Fruit fly (Drosophila melanogaster) whole organism, pupa: ENCODE results near the gene TotX.

ENCODE experiments used
- CG10348 ChIP-seq: fragments of 200-800 bp; sonication (Bioruptor generic); IDR thresholded peaks from 2 replicates; pipeline ENCODE4 v1.3.6; 2022; ENCODE audit warnings: missing biosample characterization, missing genetic modification characterization
- CG12605 ChIP-seq: fragments of 200-800 bp; sonication (Bioruptor generic); IDR thresholded peaks from 2 replicates; pipeline ENCODE4 v1.3.6; 2022; ENCODE audit warnings: missing biosample characterization, missing genetic modification characterization
- CG13204 ChIP-seq: fragments of 200-800 bp; sonication (Bioruptor generic); optimal IDR thresholded peaks from 2 replicates; lab custom pipeline; 2018; ENCODE audit warnings: missing biosample characterization, mild to moderate bottlenecking, missing genetic modification characterization, moderate library complexity
- CG14655 ChIP-seq: fragments of 200-800 bp; sonication (Bioruptor generic); optimal IDR thresholded peaks from 3 replicates; lab custom pipeline; 2017; ENCODE audit warnings: mild to moderate bottlenecking, missing biosample characterization, missing genetic modification reagents, missing genetic modification characterization
- CG15710 ChIP-seq: fragments of 200-800 bp; sonication (Bioruptor generic); optimal IDR thresholded peaks from 2 replicates; lab custom pipeline; 2018; ENCODE audit warnings: missing biosample characterization, mild to moderate bottlenecking, missing genetic modification characterization, moderate library complexity
- CG17806 ChIP-seq: fragments of 200-800 bp; sonication (Bioruptor generic); optimal IDR thresholded peaks from 2 replicates; lab custom pipeline; 2018; ENCODE audit warnings: missing biosample characterization, mild to moderate bottlenecking, missing genetic modification characterization, moderate library complexity
- CG32121 ChIP-seq: fragments of 200-800 bp; sonication (Bioruptor generic); IDR thresholded peaks from 2 replicates; pipeline ENCODE4 v1.3.6; 2022; ENCODE audit warnings: missing biosample characterization, missing genetic modification characterization
- CG34367 ChIP-seq: fragments of 200-800 bp; sonication (Bioruptor generic); optimal IDR thresholded peaks from 2 replicates; lab custom pipeline; 2018; ENCODE audit warnings: missing biosample characterization, mild to moderate bottlenecking, missing genetic modification characterization
- CG4496 ChIP-seq: fragments of 200-800 bp; sonication (Bioruptor generic); IDR thresholded peaks from 3 replicates; pipeline ENCODE4 v1.3.6; 2022; ENCODE audit warnings: missing biosample characterization, missing genetic modification characterization
- CG8159 ChIP-seq: fragments of 200-800 bp; sonication (Bioruptor generic); optimal IDR thresholded peaks from 3 replicates; lab custom pipeline; 2018; ENCODE audit warnings: missing biosample characterization, mild to moderate bottlenecking, missing genetic modification characterization, moderate library complexity
- CG8301 ChIP-seq: fragments of 200-800 bp; sonication (Bioruptor generic); optimal IDR thresholded peaks from 2 replicates; lab custom pipeline; 2018; ENCODE audit warnings: missing biosample characterization, mild to moderate bottlenecking, missing genetic modification characterization
- CG9948 ChIP-seq: fragments of 200-800 bp; sonication (Bioruptor generic); optimal IDR thresholded peaks from 2 replicates; lab custom pipeline; 2018; ENCODE audit warnings: missing biosample characterization, mild to moderate bottlenecking, missing genetic modification characterization, moderate library complexity
- D1 ChIP-seq: fragments of 200-800 bp; sonication (Bioruptor generic); optimal IDR thresholded peaks from 2 replicates; lab custom pipeline; 2018; ENCODE audit warnings: missing biosample characterization, mild to moderate bottlenecking, missing genetic modification characterization, moderate library complexity
- EcR ChIP-seq: fragments of 200-800 bp; sonication (Bioruptor generic); optimal IDR thresholded peaks from 3 replicates; lab custom pipeline; 2019; ENCODE audit warnings: missing biosample characterization, missing genetic modification characterization, mild to moderate bottlenecking, moderate library complexity, missing genetic modification reagents
- Ets98B ChIP-seq: fragments of 200-800 bp; sonication (Bioruptor generic); IDR thresholded peaks from 2 replicates; pipeline ENCODE4 v1.3.6; 2022; ENCODE audit warnings: missing biosample characterization, missing genetic modification characterization
- Pif1A ChIP-seq: fragments of 200-800 bp; sonication (Bioruptor generic); optimal IDR thresholded peaks from 3 replicates; lab custom pipeline; 2016; ENCODE audit warnings: missing biosample characterization, missing genetic modification characterization
- Pif1B ChIP-seq: fragments of 200-800 bp; sonication (Bioruptor generic); optimal IDR thresholded peaks from 3 replicates; lab custom pipeline; 2016; ENCODE audit warnings: missing biosample characterization, missing genetic modification characterization
- Snoo ChIP-seq: fragments of 200-800 bp; sonication (Bioruptor generic); optimal IDR thresholded peaks from 3 replicates; lab custom pipeline; 2017; ENCODE audit warnings: missing biosample characterization, mild to moderate bottlenecking, missing genetic modification characterization, inconsistent platforms
- fd96Ca ChIP-seq: fragments of 200-800 bp; sonication (Bioruptor generic); IDR thresholded peaks from 3 replicates; pipeline ENCODE4 v1.3.6; 2022; ENCODE audit warnings: missing biosample characterization, missing genetic modification characterization
- gl ChIP-seq: fragments of 200-800 bp; sonication (Bioruptor generic); optimal IDR thresholded peaks from 2 replicates; lab custom pipeline; 2018; ENCODE audit warnings: missing biosample characterization, mild to moderate bottlenecking, missing genetic modification characterization
- rn ChIP-seq: fragments of 200-800 bp; sonication (Bioruptor generic); IDR thresholded peaks from 2 replicates; pipeline ENCODE4 v1.3.6; 2022; ENCODE audit warnings: missing biosample characterization, missing genetic modification characterization

Gene TotX

DNA sequence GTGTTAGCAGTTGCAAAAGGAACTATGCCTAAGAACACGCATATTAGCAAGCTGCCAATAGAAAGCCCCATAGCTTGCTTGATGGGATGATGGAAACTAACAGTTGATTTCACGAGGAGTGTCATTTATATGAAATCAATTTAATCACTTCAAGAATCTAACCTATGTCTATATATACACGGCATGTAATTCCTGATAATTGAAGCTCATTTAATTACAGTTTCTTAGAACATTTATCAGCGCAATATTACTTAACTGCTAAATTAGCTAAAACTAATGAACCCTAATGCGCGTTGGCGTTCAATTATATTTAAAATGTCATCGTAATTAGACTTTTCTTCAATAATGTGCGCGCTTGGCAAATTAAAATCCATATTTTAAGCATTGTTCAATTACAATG, at the start of gene TotX:
Gene TotX (minus strand): TSS at position 101 of the 400 bp plus-strand sequence.
- TF ChIP-seq gl (tag; lab: Kevin White, UChicago) (no peak), CG32121 (GFP tag; lab: Robert Waterston, UW) (no peak), CG13204 (GFP tag; lab: Kevin White, UChicago) (no peak), Pif1B (GFP tag; lab: Kevin White, UChicago) (no peak), CG15710 (tag; lab: Kevin White, UChicago) (no peak), EcR (no peak), CG8301 (tag; lab: Kevin White, UChicago) (no peak), rn (GFP tag; lab: Robert Waterston, UW) (no peak), fd96Ca (GFP tag; lab: Robert Waterston, UW) (no peak), CG8159 (tag; lab: Kevin White, UChicago) (no peak), Snoo (tag; lab: Kevin White, UChicago) (no peak), D1 (tag; lab: Kevin White, UChicago) (no peak), CG17806 (no peak), Pif1A (GFP tag; lab: Kevin White, UChicago) (no peak), CG14655 (GFP tag; lab: Kevin White, UChicago) (no peak), CG10348 (GFP tag; lab: Robert Waterston, UW) (no peak)

dm6 chr3R:20955119-20955518, 49.8 kb upstream of the TotX start:
- TF ChIP-seq CG13204 (GFP tag; lab: Kevin White, UChicago) (no peak), Snoo (tag; lab: Kevin White, UChicago) (no peak), CG8301 (tag; lab: Kevin White, UChicago) (no peak), Pif1A (GFP tag; lab: Kevin White, UChicago) (no peak), CG9948 (tag; lab: Kevin White, UChicago) (no peak), CG10348 (GFP tag; lab: Robert Waterston, UW) (no peak), CG17806 (no peak), CG15710 (tag; lab: Kevin White, UChicago) (no peak), rn (GFP tag; lab: Robert Waterston, UW) (no peak), CG32121 (GFP tag; lab: Robert Waterston, UW) (no peak), EcR (no peak), CG4496 (no peak)

dm6 chr3R:20954531-20954930, 49.2 kb upstream of the TotX start:
- TF ChIP-seq EcR (no peak), Ets98B (GFP tag; lab: Robert Waterston, UW) (no peak), CG8301 (tag; lab: Kevin White, UChicago) (no peak)
- TF ChIP-seq, all 21 proteins: peak for 0

DNA sequence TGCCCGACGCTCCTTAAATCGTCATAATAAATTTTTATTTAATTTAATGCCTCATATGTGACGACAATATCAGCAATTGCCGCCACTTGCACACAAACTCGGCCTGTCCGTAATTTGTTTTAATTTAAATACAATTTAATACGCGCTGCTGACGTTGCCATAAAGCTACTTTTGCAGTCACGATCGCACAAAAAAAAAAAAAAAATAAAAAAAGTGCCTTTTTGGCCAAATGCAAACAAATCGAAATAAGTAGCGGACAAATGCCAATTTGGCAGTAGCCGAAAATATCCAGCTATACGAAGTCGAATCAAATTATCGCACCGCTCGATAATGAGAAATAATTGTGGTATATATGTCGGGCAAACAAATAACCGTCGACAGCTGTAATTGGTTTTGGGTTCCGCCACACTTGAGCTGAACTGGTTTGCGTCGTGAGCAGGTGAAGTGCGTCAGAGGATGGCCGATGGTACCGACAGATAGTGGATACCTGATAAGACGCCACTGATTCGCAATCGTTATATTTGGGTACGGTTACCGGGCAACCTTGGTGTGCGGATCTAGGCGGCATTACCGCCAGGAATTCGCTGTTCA, 47.2 kb upstream of the TotX start:
- no peak for TF ChIP-seq CG17806
- TF ChIP-seq CG10348 (GFP tag; lab: Robert Waterston, UW), result no peak
- no peak for TF ChIP-seq CG15710 (tag; lab: Kevin White, UChicago)
- TF ChIP-seq CG13204 (GFP tag; lab: Kevin White, UChicago), result no peak
- no peak for TF ChIP-seq Pif1B (GFP tag; lab: Kevin White, UChicago)
- TF ChIP-seq D1 (tag; lab: Kevin White, UChicago), result no peak
- no peak for TF ChIP-seq rn (GFP tag; lab: Robert Waterston, UW)
- no peak for TF ChIP-seq Snoo (tag; lab: Kevin White, UChicago)
- no peak for TF ChIP-seq CG32121 (GFP tag; lab: Robert Waterston, UW)
- no peak for TF ChIP-seq Ets98B (GFP tag; lab: Robert Waterston, UW)
- TF ChIP-seq CG8301 (tag; lab: Kevin White, UChicago), result no peak

DNA sequence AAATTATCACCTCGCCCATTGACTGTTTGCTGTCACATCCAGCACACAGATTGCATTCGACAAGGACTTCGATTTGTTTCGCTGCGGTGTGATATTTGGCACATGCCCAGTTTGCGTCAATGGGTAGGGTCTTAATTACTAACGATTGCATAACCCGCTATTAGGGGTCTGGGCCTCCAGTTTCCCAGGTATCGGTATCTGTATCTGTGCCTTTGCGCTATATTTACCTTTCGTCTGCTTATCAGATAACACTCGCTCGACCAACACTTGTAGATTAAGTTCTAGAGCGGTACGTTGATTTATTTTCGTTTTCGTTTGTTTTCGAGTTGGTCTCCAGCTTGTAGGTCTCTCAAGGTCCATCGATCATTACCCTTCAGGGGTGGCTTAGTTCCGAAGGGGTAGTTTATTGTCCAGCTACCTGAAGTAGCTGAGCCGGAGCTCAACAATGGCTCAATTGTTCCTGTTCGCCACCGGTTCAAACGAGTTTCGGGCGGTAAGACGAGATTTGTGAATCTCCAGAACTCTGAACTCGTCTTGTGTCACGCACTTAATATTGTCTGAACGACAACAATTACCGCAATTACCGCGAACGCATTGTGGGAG, 46.1 kb upstream of the TotX start:
- no peak for TF ChIP-seq CG32121 (GFP tag; lab: Robert Waterston, UW)
- TF ChIP-seq EcR, result peak; percentile 19
- TF ChIP-seq, all 21 proteins: peak for 1

- no peak for TF ChIP-seq CG15710 (tag; lab: Kevin White, UChicago)
- no peak for TF ChIP-seq rn (GFP tag; lab: Robert Waterston, UW)
- TF ChIP-seq Snoo (tag; lab: Kevin White, UChicago), result no peak
- no peak for TF ChIP-seq CG4496
- no peak for TF ChIP-seq CG17806
- no peak for TF ChIP-seq CG12605 (GFP tag; lab: Robert Waterston, UW)
- TF ChIP-seq CG10348 (GFP tag; lab: Robert Waterston, UW), result no peak
- TF ChIP-seq fd96Ca (GFP tag; lab: Robert Waterston, UW), result no peak
- TF ChIP-seq CG34367 (tag; lab: Kevin White, UChicago), result no peak
- no peak for TF ChIP-seq Pif1B (GFP tag; lab: Kevin White, UChicago)
- TF ChIP-seq CG14655 (GFP tag; lab: Kevin White, UChicago), result no peak
- no peak for TF ChIP-seq CG13204 (GFP tag; lab: Kevin White, UChicago)
- no peak for TF ChIP-seq D1 (tag; lab: Kevin White, UChicago)
- TF ChIP-seq CG8301 (tag; lab: Kevin White, UChicago), result no peak
- TF ChIP-seq Ets98B (GFP tag; lab: Robert Waterston, UW), result no peak
- TF ChIP-seq EcR, result no peak
- TF ChIP-seq gl (tag; lab: Kevin White, UChicago), result no peak
Observed at dm6 chr3R:20950677-20951018, 45.3 kb upstream of the TotX start.
